Fruit fly (Drosophila melanogaster) whole organism, embryonic: ENCODE measurements around the gene CG12581.

Experiments
- CG12104 ChIP-seq: fragments of 200-800 bp; sonication (Bioruptor generic); optimal IDR thresholded peaks from 3 replicates; lab custom pipeline; 2016; ENCODE audit warnings: missing biosample characterization, missing genetic modification characterization
- CG12219 ChIP-seq: fragments of 200-800 bp; sonication (Bioruptor generic); optimal IDR thresholded peaks from 3 replicates; lab custom pipeline; 2018; ENCODE audit warnings: missing biosample characterization, mild to moderate bottlenecking, missing genetic modification characterization
- CG14014 ChIP-seq: fragments of 200-800 bp; sonication (Bioruptor generic); IDR thresholded peaks from 2 replicates; pipeline ENCODE4 v1.3.6; 2022; ENCODE audit warnings: missing biosample characterization, missing genetic modification characterization
- CG16813 ChIP-seq: fragments of 200-800 bp; sonication (Bioruptor generic); IDR thresholded peaks from 3 replicates; pipeline ENCODE4 v1.3.6; 2022; ENCODE audit warnings: missing biosample characterization, missing genetic modification characterization; ENCODE audit not compliant: partially characterized antibody
- CG17829 ChIP-seq: fragments of 200-800 bp; optimal IDR thresholded peaks from 2 replicates; lab custom pipeline; 2019; ENCODE audit warnings: missing biosample characterization, mild to moderate bottlenecking, missing genetic modification characterization, moderate library complexity
- CG18262 ChIP-seq: fragments of 200-800 bp; optimal IDR thresholded peaks from 3 replicates; lab custom pipeline; 2019; ENCODE audit warnings: missing biosample characterization, mild to moderate bottlenecking, missing genetic modification characterization, moderate library complexity
- CG1832 ChIP-seq: fragments of 200-800 bp; sonication (Bioruptor generic); optimal IDR thresholded peaks from 2 replicates; lab custom pipeline; 2017; ENCODE audit warnings: missing biosample characterization, mild to moderate bottlenecking, missing genetic modification characterization, inconsistent platforms
- CG18476 ChIP-seq: fragments of 200-800 bp; sonication (Bioruptor generic); optimal IDR thresholded peaks from 2 replicates; lab custom pipeline; 2016; ENCODE audit warnings: missing biosample characterization, mild to moderate bottlenecking, missing genetic modification characterization
- CG18619 ChIP-seq: fragments of 200-800 bp; sonication (Bioruptor generic); optimal IDR thresholded peaks from 3 replicates; lab custom pipeline; 2017; ENCODE audit warnings: missing biosample characterization, mild to moderate bottlenecking, missing genetic modification characterization
- CG2116 ChIP-seq: fragments of 200-800 bp; sonication (Bioruptor generic); optimal IDR thresholded peaks from 3 replicates; lab custom pipeline; 2018; ENCODE audit warnings: missing biosample characterization, mild to moderate bottlenecking, missing genetic modification characterization
- CG2889 ChIP-seq: fragments of 200-800 bp; sonication (Bioruptor generic); IDR thresholded peaks from 3 replicates; pipeline ENCODE4 v1.3.6; 2022; ENCODE audit warnings: missing biosample characterization, missing genetic modification characterization
- CG32772 ChIP-seq: fragments of 200-800 bp; sonication (Bioruptor generic); IDR thresholded peaks from 2 replicates; pipeline ENCODE4 v1.3.6; 2022; ENCODE audit warnings: missing biosample characterization, missing genetic modification characterization
- CG3726 ChIP-seq: fragments of 200-800 bp; sonication (Bioruptor generic); IDR thresholded peaks from 3 replicates; pipeline ENCODE4, ENCODE4 v1.3.6; 2022; ENCODE audit warnings: missing biosample characterization, missing genetic modification characterization
- CG5180 ChIP-seq: fragments of 200-800 bp; sonication (Bioruptor generic); optimal IDR thresholded peaks from 3 replicates; lab custom pipeline; 2017; ENCODE audit warnings: missing biosample characterization, missing genetic modification characterization, mild to moderate bottlenecking, moderate library complexity, missing genetic modification reagents
- CG5953 ChIP-seq: fragments of 200-800 bp; sonication (Bioruptor generic); IDR thresholded peaks from 2 replicates; pipeline ENCODE4 v1.3.6; 2022; ENCODE audit warnings: missing biosample characterization, missing genetic modification characterization
- CG6791 ChIP-seq: fragments of 200-800 bp; sonication (Bioruptor generic); IDR thresholded peaks from 3 replicates; pipeline ENCODE4 v1.3.6; 2022; ENCODE audit warnings: missing biosample characterization, missing genetic modification characterization; ENCODE audit not compliant: partially characterized antibody
- CG6854 ChIP-seq: fragments of 200-800 bp; sonication (Bioruptor generic); optimal IDR thresholded peaks from 3 replicates; lab custom pipeline; 2017; ENCODE audit warnings: missing biosample characterization, mild to moderate bottlenecking, missing genetic modification characterization
- CG7786 ChIP-seq: fragments of 200-800 bp; sonication (Bioruptor generic); optimal IDR thresholded peaks from 2 replicates; lab custom pipeline; 2016; ENCODE audit warnings: missing biosample characterization, missing genetic modification characterization
- CG8281 ChIP-seq: fragments of 200-800 bp; sonication (Bioruptor generic); optimal IDR thresholded peaks from 2 replicates; lab custom pipeline; 2018; ENCODE audit warnings: missing biosample characterization, mild to moderate bottlenecking, missing genetic modification characterization, moderate library complexity
- CHES-1-like ChIP-seq: fragments of 200-800 bp; sonication (Bioruptor generic); optimal IDR thresholded peaks from 2 replicates; lab custom pipeline; 2016; ENCODE audit warnings: missing biosample characterization, missing genetic modification characterization
- Drgx ChIP-seq: fragments of 200-800 bp; sonication (Bioruptor generic); IDR thresholded peaks from 2 replicates; pipeline ENCODE4 v1.3.6; 2022; ENCODE audit warnings: missing biosample characterization, missing genetic modification characterization
- Eip74EF ChIP-seq, 2 experiments: fragments of 200-800 bp in 1 of 2; fragments of >200 bp in 1 of 2; sonication (Bioruptor generic) in 1 of 2; optimal IDR thresholded peaks; 2 replicates each; lab custom pipeline; 2017 to 2019; ENCODE audit warnings: missing biosample characterization in 2 of 2, missing genetic modification characterization in 2 of 2, mild to moderate bottlenecking in 1 of 2, moderate library complexity in 1 of 2
- Hand ChIP-seq: fragments of 200-800 bp; sonication (Bioruptor generic); optimal IDR thresholded peaks from 2 replicates; lab custom pipeline; 2017; ENCODE audit warnings: mild to moderate bottlenecking, missing biosample characterization, missing genetic modification reagents, missing genetic modification characterization
- Hmx ChIP-seq: fragments of 200-800 bp; sonication (Bioruptor generic); optimal IDR thresholded peaks from 2 replicates; lab custom pipeline; 2016; ENCODE audit warnings: missing biosample characterization, missing genetic modification characterization
- Lim3 ChIP-seq: fragments of 200-800 bp; sonication (Bioruptor generic); IDR thresholded peaks from 2 replicates; pipeline ENCODE4 v1.3.6; 2022; ENCODE audit warnings: missing biosample characterization, missing genetic modification characterization
- Nf-YA ChIP-seq: fragments of 200-800 bp; sonication (Bioruptor generic); IDR thresholded peaks from 2 replicates; pipeline ENCODE4 v1.3.6; 2022; ENCODE audit warnings: missing biosample characterization, missing genetic modification characterization
- Nf-YB ChIP-seq: fragments of 200-800 bp; sonication (Bioruptor generic); optimal IDR thresholded peaks from 3 replicates; lab custom pipeline; 2019; ENCODE audit warnings: missing biosample characterization, mild to moderate bottlenecking, missing genetic modification characterization, moderate library complexity
- Nf-YC ChIP-seq: fragments of 200-800 bp; optimal IDR thresholded peaks from 3 replicates; lab custom pipeline; 2019; ENCODE audit warnings: missing biosample characterization, mild to moderate bottlenecking, missing genetic modification characterization, moderate library complexity
- Stat92E ChIP-seq, 3 experiments: fragments of >200 bp in 2 of 3; fragments of 200-800 bp in 1 of 3; sonication (Bioruptor generic) in 1 of 3; optimal IDR thresholded peaks; 2 replicates each; lab custom pipeline; 2017 to 2019; ENCODE audit warnings: missing biosample characterization in 3 of 3, missing genetic modification characterization in 3 of 3, mild to moderate bottlenecking in 1 of 3, moderate library complexity in 1 of 3
- Taf1 ChIP-seq: fragments of 200-800 bp; sonication (Bioruptor generic); IDR thresholded peaks from 2 replicates; pipeline ENCODE4 v1.3.6; 2022; ENCODE audit warnings: missing biosample characterization, missing genetic modification characterization
- Vsx1 ChIP-seq: fragments of 200-800 bp; sonication (Bioruptor generic); optimal IDR thresholded peaks from 2 replicates; lab custom pipeline; 2017; ENCODE audit warnings: missing biosample characterization, mild to moderate bottlenecking, missing genetic modification characterization, missing genetic modification reagents
- ash1 ChIP-seq: fragments of 200-800 bp; sonication (Bioruptor generic); optimal IDR thresholded peaks from 2 replicates; lab custom pipeline; 2018; ENCODE audit warnings: missing biosample characterization, mild to moderate bottlenecking, missing genetic modification characterization
- bowl ChIP-seq: fragments of 200-800 bp; sonication (Bioruptor generic); IDR thresholded peaks from 2 replicates; pipeline ENCODE4 v1.3.6; 2022; ENCODE audit warnings: missing biosample characterization, missing genetic modification characterization
- dimm ChIP-seq: fragments of 200-800 bp; sonication (Bioruptor generic); IDR thresholded peaks from 2 replicates; pipeline ENCODE4 v1.3.6; 2022; ENCODE audit warnings: missing biosample characterization, missing genetic modification characterization
- dm ChIP-seq: fragments of 200-800 bp; sonication (Bioruptor generic); optimal IDR thresholded peaks from 3 replicates; lab custom pipeline; 2016; ENCODE audit warnings: missing biosample characterization, missing genetic modification characterization
- ems ChIP-seq: fragments of 200-800 bp; sonication (Bioruptor generic); optimal IDR thresholded peaks from 3 replicates; lab custom pipeline; 2016; ENCODE audit warnings: missing biosample characterization, missing genetic modification characterization
- eve ChIP-seq, 2 experiments: fragments of >200 bp; optimal IDR thresholded peaks; 2 replicates each; lab custom pipeline; 2017; ENCODE audit warnings: missing biosample characterization in 2 of 2, missing genetic modification characterization in 2 of 2
- exex ChIP-seq: fragments of 200-800 bp; sonication (Bioruptor generic); optimal IDR thresholded peaks from 4 replicates; lab custom pipeline; 2018; ENCODE audit warnings: missing biosample characterization, mild to moderate bottlenecking, missing genetic modification characterization, moderate library complexity
- grn ChIP-seq: fragments of 200-800 bp; sonication (Bioruptor generic); optimal IDR thresholded peaks from 3 replicates; lab custom pipeline; 2017; ENCODE audit warnings: missing biosample characterization, missing genetic modification characterization
- lov ChIP-seq, 2 experiments: fragments of 200-800 bp in 1 of 2; fragments of >200 bp in 1 of 2; sonication (Bioruptor generic) in 1 of 2; IDR thresholded peaks in 1 of 2; optimal IDR thresholded peaks in 1 of 2; 2 replicates in 1 of 2; 3 replicates in 1 of 2; pipeline versions ENCODE4 v1.3.6 to Lab custom; 2017 to 2022; ENCODE audit warnings: missing biosample characterization in 1 of 2, missing genetic modification characterization in 1 of 2
- nerfin-2 ChIP-seq: fragments of 200-800 bp; sonication (Bioruptor generic); IDR thresholded peaks from 2 replicates; pipeline ENCODE4 v1.3.6; 2022; ENCODE audit warnings: missing biosample characterization, missing genetic modification characterization; ENCODE audit not compliant: partially characterized antibody
- pan ChIP-seq, 4 experiments: fragments of >200 bp in 3 of 4; fragments of 200-800 bp in 1 of 4; sonication (Bioruptor generic) in 1 of 4; optimal IDR thresholded peaks in 3 of 4; IDR thresholded peaks in 1 of 4; 2 replicates each; pipeline versions ENCODE4 v1.3.6 to Lab custom; 2017 to 2022; ENCODE audit warnings: missing biosample characterization in 2 of 4, missing genetic modification characterization in 2 of 4, mixed read lengths in 1 of 4
- pb ChIP-seq: fragments of 200-800 bp; sonication (Bioruptor generic); optimal IDR thresholded peaks from 3 replicates; lab custom pipeline; 2016; ENCODE audit warnings: missing biosample characterization, missing genetic modification characterization
- schlank ChIP-seq: fragments of 200-800 bp; sonication (Bioruptor generic); optimal IDR thresholded peaks from 2 replicates; lab custom pipeline; 2018; ENCODE audit warnings: missing biosample characterization, mild to moderate bottlenecking, missing genetic modification characterization
- shn ChIP-seq: fragments of 200-800 bp; sonication (Bioruptor generic); optimal IDR thresholded peaks from 3 replicates; lab custom pipeline; 2016; ENCODE audit warnings: missing biosample characterization, missing genetic modification characterization
- tin ChIP-seq: fragments of 200-800 bp; sonication (Bioruptor generic); optimal IDR thresholded peaks from 3 replicates; lab custom pipeline; 2016; ENCODE audit warnings: missing biosample characterization, missing genetic modification characterization
- unc-4 ChIP-seq: fragments of 200-800 bp; sonication (Bioruptor generic); IDR thresholded peaks from 2 replicates; pipeline ENCODE4 v1.3.6; 2022; ENCODE audit warnings: missing biosample characterization, missing genetic modification characterization; ENCODE audit not compliant: partially characterized antibody
- unpg ChIP-seq: fragments of 200-800 bp; sonication (Bioruptor generic); optimal IDR thresholded peaks from 3 replicates; lab custom pipeline; 2018; ENCODE audit warnings: missing biosample characterization, mild to moderate bottlenecking, missing genetic modification characterization, moderate library complexity
- zfh1 ChIP-seq: fragments of 200-800 bp; sonication (Bioruptor generic); IDR thresholded peaks from 3 replicates; pipeline ENCODE4 v1.3.6; 2022; ENCODE audit warnings: missing biosample characterization, missing genetic modification characterization

The CG12581 gene

dm6 chr3R:4214038-4214437 lies 39.6 kb downstream of the CG12581 start (continued):
- TF ChIP-seq CG12104 (peak; percentile 20), dm (peak; percentile 62), CG7786 (GFP tag; lab: Kevin White, UChicago) (peak; percentile 65), lov (optimal IDR thresholded peaks at IDR 0.05; lab: Kevin White, UChicago) (no peak), lov (GFP tag; IDR thresholded peaks at IDR 0.05; lab: Robert Waterston, UW) (peak; percentile 86), Nf-YA (GFP tag; lab: Robert Waterston, UW) (peak; percentile 87), Eip74EF (GFP tag; optimal IDR thresholded peaks at IDR 0.05; lab: Kevin White, UChicago) (peak in 1 of 2 experiments; percentile 53), CG12219 (GFP tag; lab: Kevin White, UChicago) (peak; percentile 73), dimm (GFP tag; lab: Robert Waterston, UW) (peak; percentile 77), CG5953 (GFP tag; lab: Robert Waterston, UW) (peak; percentile 88), Hand (GFP tag; lab: Kevin White, UChicago) (no peak), Hmx (GFP tag; lab: Kevin White, UChicago) (no peak), schlank (tag; lab: Kevin White, UChicago) (peak; percentile 22), Drgx (GFP tag; lab: Robert Waterston, UW) (peak; percentile 94), CG2889 (GFP tag; lab: Robert Waterston, UW) (peak; percentile 63; the same call in 1 of the 3 replicates), grn (GFP tag; lab: Kevin White, UChicago) (peak; percentile 57), Stat92E (GFP tag; optimal IDR thresholded peaks at IDR 0.05; lab: Kevin White, UChicago) (no peak), nerfin-2 (GFP tag; lab: Robert Waterston, UW) (no peak), unpg (GFP tag; lab: Kevin White, UChicago) (peak; percentile 75), CG6791 (no peak), exex (no peak), CG2116 (GFP tag; lab: Kevin White, UChicago) (no peak), pb (GFP tag; lab: Kevin White, UChicago) (peak; percentile 76), Vsx1 (GFP tag; lab: Kevin White, UChicago) (peak; percentile 32), CHES-1-like (GFP tag; lab: Kevin White, UChicago) (peak; percentile 39), CG6854 (no peak), Taf1 (peak; percentile 52; the same call in 1 of the 2 replicates), Lim3 (GFP tag; lab: Robert Waterston, UW) (peak; percentile 53; the same call in 1 of the 2 replicates), pan (optimal IDR thresholded peaks at IDR 0.05; lab: Kevin White, UChicago) (no peak), pan (GFP tag; optimal IDR thresholded peaks at IDR 0.05 in 1 of 2, IDR thresholded peaks at IDR 0.05 in 1 of 2) (peak in 1 of 2 experiments; percentile 92), CG8281 (peak; percentile 36), CG18476 (GFP tag; lab: Kevin White, UChicago) (peak; percentile 33), CG3726 (GFP tag; lab: Robert Waterston, UW) (peak; percentile 80; the same call in 2 of the 3 replicates), eve (GFP tag; optimal IDR thresholded peaks at IDR 0.05; lab: Kevin White, UChicago) (no peak), CG14014 (GFP tag; lab: Robert Waterston, UW) (peak; percentile 86), CG18619 (GFP tag; lab: Kevin White, UChicago) (peak; percentile 61), Nf-YC (tag; lab: Kevin White, UChicago) (peak; percentile 27), CG5180 (GFP tag; lab: Kevin White, UChicago) (peak; percentile 68), ash1 (GFP tag; lab: Kevin White, UChicago) (no peak), CG16813 (GFP tag; lab: Robert Waterston, UW) (no peak), ems (GFP tag; lab: Kevin White, UChicago) (peak; percentile 73), zfh1 (GFP tag; lab: Robert Waterston, UW) (peak; percentile 93), bowl (GFP tag; lab: Robert Waterston, UW) (peak; percentile 64; the same call in 1 of the 2 replicates), shn (GFP tag; lab: Kevin White, UChicago) (peak; percentile 66), CG1832 (no peak), tin (peak; percentile 86), CG32772 (GFP tag; lab: Robert Waterston, UW) (peak; percentile 92), CG18262 (tag; lab: Kevin White, UChicago) (peak; percentile 71), Nf-YB (GFP tag; lab: Kevin White, UChicago) (peak; percentile 22), unc-4 (GFP tag; lab: Robert Waterston, UW) (no peak), CG17829 (tag; lab: Kevin White, UChicago) (peak; percentile 73)
